Fruit fly (Drosophila melanogaster) whole organism, embryonic: ENCODE data around the gene sra.
A peak's percentile ranks its signal among the peaks of the same experiment; 100 is the strongest.

ENCODE experiments used
- Adf1 ChIP-seq: fragments of 200-800 bp; sonication (Bioruptor generic); IDR thresholded peaks from 2 replicates; pipeline ENCODE4 v1.3.6; 2022; ENCODE audit warnings: missing biosample characterization, missing genetic modification characterization
- Awh ChIP-seq: fragments of 200-800 bp; sonication (Bioruptor generic); IDR thresholded peaks from 2 replicates; pipeline ENCODE4, ENCODE4 v1.3.6; 2022; ENCODE audit warnings: missing biosample characterization, missing genetic modification characterization
- CG10274 ChIP-seq: fragments of 200-800 bp; sonication (Bioruptor generic); optimal IDR thresholded peaks from 3 replicates; lab custom pipeline; 2017; ENCODE audit warnings: missing biosample characterization, mild to moderate bottlenecking, missing genetic modification characterization
- CG10543 ChIP-seq: fragments of 200-800 bp; sonication (Bioruptor generic); optimal IDR thresholded peaks from 3 replicates; lab custom pipeline; 2017; ENCODE audit warnings: missing biosample characterization, mild to moderate bottlenecking, missing genetic modification characterization, moderate library complexity
- CG11695 ChIP-seq: fragments of 200-800 bp; sonication (Bioruptor generic); IDR thresholded peaks from 3 replicates; pipeline ENCODE4 v1.3.6; 2022; ENCODE audit warnings: missing biosample characterization, missing genetic modification characterization
- CG14965 ChIP-seq: fragments of 200-800 bp; sonication (Bioruptor generic); optimal IDR thresholded peaks from 2 replicates; lab custom pipeline; 2016; ENCODE audit warnings: missing biosample characterization, missing genetic modification characterization, borderline replicate concordance
- CG15479 ChIP-seq: fragments of 200-800 bp; sonication (Bioruptor generic); optimal IDR thresholded peaks from 3 replicates; lab custom pipeline; 2019; ENCODE audit warnings: missing biosample characterization, mild to moderate bottlenecking, missing genetic modification characterization, moderate library complexity
- CG15601 ChIP-seq: fragments of 200-800 bp; sonication (Bioruptor generic); optimal IDR thresholded peaks from 3 replicates; lab custom pipeline; 2019; ENCODE audit warnings: missing biosample characterization, mild to moderate bottlenecking, missing genetic modification characterization, moderate library complexity
- CG16863 ChIP-seq: fragments of 200-800 bp; sonication (Bioruptor generic); optimal IDR thresholded peaks from 3 replicates; lab custom pipeline; 2016; ENCODE audit warnings: missing biosample characterization, missing genetic modification characterization
- CG31441 ChIP-seq: fragments of 200-800 bp; sonication (Bioruptor generic); IDR thresholded peaks from 2 replicates; pipeline ENCODE4 v1.3.6; 2022; ENCODE audit warnings: missing biosample characterization, missing genetic modification characterization
- CG3847 ChIP-seq: fragments of 200-800 bp; sonication (Bioruptor generic); IDR thresholded peaks from 2 replicates; pipeline ENCODE4 v1.3.6; 2022; ENCODE audit warnings: missing biosample characterization, missing genetic modification characterization
- CG4360 ChIP-seq: fragments of 200-800 bp; sonication (Bioruptor generic); IDR thresholded peaks from 2 replicates; pipeline ENCODE4 v1.3.6; 2022; ENCODE audit warnings: missing biosample characterization, missing genetic modification characterization
- CG4707 ChIP-seq: fragments of 200-800 bp; sonication (Bioruptor generic); optimal IDR thresholded peaks from 2 replicates; lab custom pipeline; 2018; ENCODE audit warnings: missing biosample characterization, mild to moderate bottlenecking, missing genetic modification characterization, moderate library complexity
- CG7987 ChIP-seq: fragments of 200-800 bp; sonication (Bioruptor generic); optimal IDR thresholded peaks from 2 replicates; lab custom pipeline; 2018; ENCODE audit warnings: missing biosample characterization, mild to moderate bottlenecking, missing genetic modification characterization, moderate library complexity
- CG9437 ChIP-seq: fragments of 200-800 bp; sonication (Bioruptor generic); optimal IDR thresholded peaks from 2 replicates; lab custom pipeline; 2018; ENCODE audit warnings: missing biosample characterization, mild to moderate bottlenecking, missing genetic modification characterization
- Chrac-16 ChIP-seq: fragments of 200-800 bp; sonication (Bioruptor generic); optimal IDR thresholded peaks from 3 replicates; lab custom pipeline; 2016; ENCODE audit warnings: missing biosample characterization, missing genetic modification characterization
- Dbx ChIP-seq: fragments of 200-800 bp; sonication (Bioruptor generic); IDR thresholded peaks from 3 replicates; pipeline ENCODE4 v1.3.6; 2022; ENCODE audit warnings: missing biosample characterization, missing genetic modification characterization
- Deaf1 ChIP-seq: fragments of 200-800 bp; optimal IDR thresholded peaks from 3 replicates; lab custom pipeline; 2019; ENCODE audit warnings: missing biosample characterization, mild to moderate bottlenecking, missing genetic modification characterization, moderate library complexity
- Ets65A ChIP-seq: fragments of 200-800 bp; sonication (Bioruptor generic); peaks from one replicate; lab custom pipeline; 2016; ENCODE audit warnings: missing biosample characterization, missing genetic modification characterization
- HLH4C ChIP-seq: fragments of 200-800 bp; sonication (Bioruptor generic); IDR thresholded peaks from 3 replicates; pipeline ENCODE4 v1.3.6; 2022; ENCODE audit warnings: missing biosample characterization, missing genetic modification characterization; ENCODE audit not compliant: partially characterized antibody
- HmgD ChIP-seq: fragments of 200-800 bp; sonication (Bioruptor generic); optimal IDR thresholded peaks from 3 replicates; lab custom pipeline; 2016; ENCODE audit warnings: missing biosample characterization, missing genetic modification characterization
- Med ChIP-seq: fragments of 200-800 bp; sonication (Bioruptor generic); peaks from one replicate; lab custom pipeline; 2016; ENCODE audit warnings: missing biosample characterization, missing genetic modification characterization, mild to moderate bottlenecking, inconsistent platforms, moderate library complexity
- Myb ChIP-seq: fragments of 200-800 bp; sonication (Bioruptor generic); optimal IDR thresholded peaks from 2 replicates; lab custom pipeline; 2016; ENCODE audit warnings: missing biosample characterization, missing genetic modification characterization
- Ptx1 ChIP-seq: fragments of 200-800 bp; sonication (Bioruptor generic); IDR thresholded peaks from 2 replicates; pipeline ENCODE4 v1.3.6; 2022; ENCODE audit warnings: missing biosample characterization, missing genetic modification characterization
- TFAM ChIP-seq: fragments of 200-800 bp; sonication (Bioruptor generic); optimal IDR thresholded peaks from 2 replicates; lab custom pipeline; 2017; ENCODE audit warnings: missing biosample characterization, missing genetic modification characterization, inconsistent platforms
- Vsx1 ChIP-seq: fragments of 200-800 bp; sonication (Bioruptor generic); optimal IDR thresholded peaks from 2 replicates; lab custom pipeline; 2017; ENCODE audit warnings: missing biosample characterization, mild to moderate bottlenecking, missing genetic modification characterization, missing genetic modification reagents
- abd-A ChIP-seq: fragments of 200-800 bp; sonication (Bioruptor generic); optimal IDR thresholded peaks from 3 replicates; lab custom pipeline; 2019; ENCODE audit warnings: missing biosample characterization, mild to moderate bottlenecking, missing genetic modification characterization, moderate library complexity
- ap ChIP-seq: fragments of 200-800 bp; sonication (Bioruptor generic); IDR thresholded peaks from 2 replicates; pipeline ENCODE4 v1.3.6; 2022; ENCODE audit warnings: missing biosample characterization, missing genetic modification characterization
- ara ChIP-seq: fragments of 200-800 bp; sonication (Bioruptor generic); IDR thresholded peaks from 2 replicates; pipeline ENCODE4 v1.3.6; 2022; ENCODE audit warnings: missing biosample characterization, missing genetic modification characterization
- bowl ChIP-seq: fragments of 200-800 bp; sonication (Bioruptor generic); IDR thresholded peaks from 2 replicates; pipeline ENCODE4 v1.3.6; 2022; ENCODE audit warnings: missing biosample characterization, missing genetic modification characterization
- chinmo ChIP-seq: fragments of 200-800 bp; sonication (Bioruptor generic); IDR thresholded peaks from 4 replicates; pipeline ENCODE4 v1.3.6; 2022; ENCODE audit warnings: missing biosample characterization, missing genetic modification characterization; ENCODE audit not compliant: partially characterized antibody
- crc ChIP-seq: fragments of 200-800 bp; sonication (Bioruptor generic); optimal IDR thresholded peaks from 2 replicates; lab custom pipeline; 2016; ENCODE audit warnings: missing biosample characterization, missing genetic modification characterization
- crol ChIP-seq: fragments of 200-800 bp; sonication (Bioruptor generic); IDR thresholded peaks from 2 replicates; pipeline ENCODE4 v1.3.6; 2022; ENCODE audit warnings: missing biosample characterization, missing genetic modification characterization
- crp ChIP-seq, 2 experiments: fragments of 200-800 bp; sonication (Bioruptor generic); optimal IDR thresholded peaks; 2 replicates in 1 of 2; 3 replicates in 1 of 2; lab custom pipeline; 2017; ENCODE audit warnings: missing biosample characterization in 2 of 2, missing genetic modification characterization in 2 of 2, mild to moderate bottlenecking in 1 of 2, moderate library complexity in 1 of 2
- cwo ChIP-seq: fragments of 200-800 bp; sonication (Bioruptor generic); optimal IDR thresholded peaks from 3 replicates; lab custom pipeline; 2017; ENCODE audit warnings: missing biosample characterization, missing genetic modification characterization, mild to moderate bottlenecking, moderate library complexity, missing genetic modification reagents
- disco-r ChIP-seq: fragments of 200-800 bp; sonication (Bioruptor generic); optimal IDR thresholded peaks from 2 replicates; lab custom pipeline; 2016; ENCODE audit warnings: missing biosample characterization, missing genetic modification characterization
- fu2 ChIP-seq: fragments of 200-800 bp; sonication (Bioruptor generic); optimal IDR thresholded peaks from 2 replicates; lab custom pipeline; 2016; ENCODE audit warnings: missing biosample characterization, missing genetic modification characterization
- gsb-n ChIP-seq: fragments of 200-800 bp; sonication (Bioruptor generic); optimal IDR thresholded peaks from 3 replicates; lab custom pipeline; 2018; ENCODE audit warnings: missing biosample characterization, mild to moderate bottlenecking, missing genetic modification characterization
- jing ChIP-seq: fragments of 200-800 bp; sonication (Bioruptor generic); optimal IDR thresholded peaks from 2 replicates; lab custom pipeline; 2018; ENCODE audit warnings: missing biosample characterization, mild to moderate bottlenecking, missing genetic modification characterization
- lmd ChIP-seq: fragments of 200-800 bp; sonication (Bioruptor generic); IDR thresholded peaks from 2 replicates; pipeline ENCODE4 v1.3.6; 2022; ENCODE audit warnings: missing biosample characterization, missing genetic modification characterization
- nau ChIP-seq: fragments of 200-800 bp; sonication (Bioruptor generic); optimal IDR thresholded peaks from 3 replicates; lab custom pipeline; 2017; ENCODE audit warnings: missing biosample characterization, mild to moderate bottlenecking, missing genetic modification characterization, missing genetic modification reagents
- repo ChIP-seq: fragments of 200-800 bp; sonication (Bioruptor generic); optimal IDR thresholded peaks from 2 replicates; lab custom pipeline; 2016; ENCODE audit warnings: missing biosample characterization, missing genetic modification characterization
- salm ChIP-seq: fragments of 200-800 bp; sonication (Bioruptor generic); optimal IDR thresholded peaks from 2 replicates; lab custom pipeline; 2018; ENCODE audit warnings: missing biosample characterization, mild to moderate bottlenecking, missing genetic modification characterization
- sd ChIP-seq: fragments of 200-800 bp; sonication (Bioruptor generic); optimal IDR thresholded peaks from 3 replicates; lab custom pipeline; 2018; ENCODE audit warnings: missing biosample characterization, mild to moderate bottlenecking, missing genetic modification characterization, moderate library complexity
- ssp ChIP-seq: fragments of 200-800 bp; sonication (Bioruptor generic); IDR thresholded peaks from 2 replicates; pipeline ENCODE4 v1.3.6; 2022; ENCODE audit warnings: missing biosample characterization, missing genetic modification characterization
- stc ChIP-seq: fragments of 200-800 bp; sonication (Bioruptor generic); IDR thresholded peaks from 2 replicates; pipeline ENCODE4 v1.3.6; 2022; ENCODE audit warnings: missing biosample characterization, missing genetic modification characterization
- tap ChIP-seq: fragments of 200-800 bp; optimal IDR thresholded peaks from 3 replicates; lab custom pipeline; 2019; ENCODE audit warnings: missing biosample characterization, mild to moderate bottlenecking, missing genetic modification characterization, moderate library complexity
- trem ChIP-seq: fragments of 200-800 bp; optimal IDR thresholded peaks from 3 replicates; lab custom pipeline; 2019; ENCODE audit warnings: missing biosample characterization, mild to moderate bottlenecking, missing genetic modification characterization, moderate library complexity
- twi ChIP-seq: fragments of 200-800 bp; optimal IDR thresholded peaks from 2 replicates; lab custom pipeline; 2019; ENCODE audit warnings: missing biosample characterization, mild to moderate bottlenecking, missing genetic modification characterization, moderate library complexity

Gene sra

DNA sequence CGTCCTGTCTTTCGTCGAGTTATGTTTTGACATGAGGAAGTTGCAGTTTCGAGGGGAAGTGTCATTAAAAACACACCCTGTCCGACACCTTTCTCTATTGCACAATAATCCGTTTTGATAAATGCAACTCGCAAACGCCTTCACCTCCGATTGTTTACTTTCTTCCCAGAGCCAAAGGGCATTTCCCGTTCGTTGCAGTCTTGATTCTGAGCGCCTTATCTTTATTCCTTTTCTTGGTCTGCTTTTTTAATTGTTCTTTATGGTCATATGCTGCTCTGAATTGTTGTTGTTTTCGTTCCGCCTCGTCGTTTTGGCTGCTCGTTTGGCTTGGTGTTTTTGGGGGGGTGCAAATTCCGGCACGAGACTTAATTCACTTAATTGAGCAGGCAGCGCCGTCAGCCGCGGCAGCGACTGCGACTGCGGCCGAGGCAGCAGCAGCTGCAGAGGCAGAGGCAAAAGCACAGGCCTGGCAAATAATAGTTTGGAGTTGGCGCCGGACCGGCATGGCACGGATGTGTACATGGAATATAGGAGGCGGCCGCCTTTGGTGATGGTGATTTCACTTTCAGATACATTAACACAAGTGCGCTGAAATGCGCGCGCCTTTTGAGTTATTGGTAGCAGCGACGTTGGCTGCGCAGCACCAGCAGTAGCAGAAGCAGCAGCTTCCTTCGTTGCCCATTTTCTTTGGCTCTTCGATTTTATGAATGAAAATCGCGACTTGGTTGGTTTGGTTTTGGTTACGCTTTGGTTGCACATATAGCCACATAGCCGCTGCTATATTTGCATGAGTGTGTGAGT lies 58.7 kb downstream of the sra start:
- peak; percentile 68; the same call in 1 of the 4 replicates for TF ChIP-seq chinmo (GFP tag; lab: Robert Waterston, UW)
- peak; percentile 36 for TF ChIP-seq abd-A
- TF ChIP-seq CG14965: no peak
- no peak for TF ChIP-seq TFAM (GFP tag; lab: Kevin White, UChicago)
- no peak for TF ChIP-seq HmgD (GFP tag; lab: Kevin White, UChicago)
- no peak for TF ChIP-seq CG16863
- TF ChIP-seq gsb-n (tag; lab: Kevin White, UChicago): no peak
- TF ChIP-seq Dbx (GFP tag; lab: Robert Waterston, UW): 0 out of 3 replicates have a peak, but pooled peaks have one; percentile 29
- TF ChIP-seq Adf1 (GFP tag; lab: Robert Waterston, UW): peak; percentile 95
- peak; percentile 32 for TF ChIP-seq Ets65A (GFP tag; lab: Kevin White, UChicago)
- TF ChIP-seq sd (tag; lab: Kevin White, UChicago): peak; percentile 73
- TF ChIP-seq CG10274 (GFP tag; lab: Kevin White, UChicago): no peak
- TF ChIP-seq HLH4C: no peak
- peak; percentile 7 for TF ChIP-seq Deaf1 (tag; lab: Kevin White, UChicago)
- TF ChIP-seq tap (tag; lab: Kevin White, UChicago): no peak
- no peak for TF ChIP-seq CG15601 (tag; lab: Kevin White, UChicago)
- 0 out of 2 replicates have a peak, but pooled peaks have one; percentile 15 for TF ChIP-seq Awh (GFP tag; lab: Robert Waterston, UW)
- TF ChIP-seq nau (GFP tag; lab: Kevin White, UChicago): no peak
- 0 out of 3 replicates have a peak, but pooled peaks have one; percentile 32 for TF ChIP-seq CG11695
- 0 out of 2 replicates have a peak, but pooled peaks have one; percentile 12 for TF ChIP-seq CG3847 (GFP tag; lab: Robert Waterston, UW)
- no peak for TF ChIP-seq Myb (GFP tag; lab: Kevin White, UChicago)
- TF ChIP-seq Vsx1 (GFP tag; lab: Kevin White, UChicago): no peak
- 0 out of 2 replicates have a peak, but pooled peaks have one; percentile 8 for TF ChIP-seq Ptx1 (GFP tag; lab: Robert Waterston, UW)
- peak; percentile 39; the same call in 1 of the 2 replicates for TF ChIP-seq crol (GFP tag; lab: Robert Waterston, UW)
- peak; percentile 48 for TF ChIP-seq CG4360
- TF ChIP-seq stc (GFP tag; lab: Robert Waterston, UW): no peak
- TF ChIP-seq crp (GFP tag; optimal IDR thresholded peaks at IDR 0.05; lab: Kevin White, UChicago): no peak
- TF ChIP-seq disco-r: no peak
- TF ChIP-seq cwo: peak; percentile 54
- no peak for TF ChIP-seq CG31441
- no peak for TF ChIP-seq ap (GFP tag; lab: Robert Waterston, UW)
- TF ChIP-seq trem: no peak
- TF ChIP-seq crc (GFP tag; lab: Kevin White, UChicago): no peak
- no peak for TF ChIP-seq ara (GFP tag; lab: Robert Waterston, UW)
- TF ChIP-seq CG4707 (GFP tag; lab: Kevin White, UChicago): no peak
- no peak for TF ChIP-seq twi (tag; lab: Kevin White, UChicago)
- no peak for TF ChIP-seq lmd (GFP tag; lab: Robert Waterston, UW)
- peak; percentile 14 for TF ChIP-seq Med
- no peak for TF ChIP-seq jing (GFP tag; lab: Kevin White, UChicago)
- no peak for TF ChIP-seq fu2
- no peak for TF ChIP-seq salm (tag; lab: Kevin White, UChicago)
- TF ChIP-seq Chrac-16 (GFP tag; lab: Kevin White, UChicago): no peak
- 0 out of 2 replicates have a peak, but pooled peaks have one; percentile 10 for TF ChIP-seq bowl (GFP tag; lab: Robert Waterston, UW)
- TF ChIP-seq CG9437: no peak
- TF ChIP-seq CG15479 (GFP tag; lab: Kevin White, UChicago): no peak
- TF ChIP-seq repo (GFP tag; lab: Kevin White, UChicago): no peak
- TF ChIP-seq ssp (GFP tag; lab: Robert Waterston, UW): no peak
- TF ChIP-seq CG10543: no peak
- no peak for TF ChIP-seq CG7987 (GFP tag; lab: Kevin White, UChicago)
